Fruit fly (Drosophila melanogaster) whole organism, embryonic: ENCODE results near the gene CG6878.
A peak's percentile ranks its signal among the peaks of the same experiment; 100 is the strongest.

Experiments
- B-H2 ChIP-seq: fragments of 200-800 bp; sonication (Bioruptor generic); optimal IDR thresholded peaks from 2 replicates; lab custom pipeline; 2018; ENCODE audit warnings: missing biosample characterization, mild to moderate bottlenecking, missing genetic modification characterization
- CG10979 ChIP-seq: fragments of 200-800 bp; sonication (Bioruptor generic); optimal IDR thresholded peaks from 2 replicates; lab custom pipeline; 2018; ENCODE audit warnings: missing biosample characterization, mild to moderate bottlenecking, missing genetic modification characterization, moderate library complexity
- CG15073 ChIP-seq: fragments of 200-800 bp; sonication (Bioruptor generic); optimal IDR thresholded peaks from 2 replicates; lab custom pipeline; 2016; ENCODE audit warnings: missing biosample characterization, missing genetic modification characterization
- CG1603 ChIP-seq: fragments of 200-800 bp; sonication (Bioruptor generic); optimal IDR thresholded peaks from 2 replicates; lab custom pipeline; 2019; ENCODE audit warnings: missing biosample characterization, mild to moderate bottlenecking, missing genetic modification characterization, moderate library complexity
- CG17359 ChIP-seq: fragments of 200-800 bp; sonication (Bioruptor generic); optimal IDR thresholded peaks from 3 replicates; lab custom pipeline; 2018; ENCODE audit warnings: missing biosample characterization, mild to moderate bottlenecking, missing genetic modification characterization, moderate library complexity
- CG18619 ChIP-seq: fragments of 200-800 bp; sonication (Bioruptor generic); optimal IDR thresholded peaks from 3 replicates; lab custom pipeline; 2017; ENCODE audit warnings: missing biosample characterization, mild to moderate bottlenecking, missing genetic modification characterization
- CG2199 ChIP-seq: fragments of 200-800 bp; sonication (Bioruptor generic); IDR thresholded peaks from 3 replicates; pipeline ENCODE4 v1.3.6; 2022; ENCODE audit warnings: missing biosample characterization, missing genetic modification characterization
- CG2678 ChIP-seq: fragments of 200-800 bp; sonication (Bioruptor generic); optimal IDR thresholded peaks from 3 replicates; lab custom pipeline; 2019; ENCODE audit warnings: missing biosample characterization, mild to moderate bottlenecking, missing genetic modification characterization, moderate library complexity
- CG31441 ChIP-seq: fragments of 200-800 bp; sonication (Bioruptor generic); IDR thresholded peaks from 2 replicates; pipeline ENCODE4 v1.3.6; 2022; ENCODE audit warnings: missing biosample characterization, missing genetic modification characterization
- CG33213 ChIP-seq: fragments of 200-800 bp; sonication (Bioruptor generic); optimal IDR thresholded peaks from 3 replicates; lab custom pipeline; 2016; ENCODE audit warnings: missing biosample characterization, missing genetic modification characterization
- CG3838 ChIP-seq: fragments of 200-800 bp; sonication (Bioruptor generic); optimal IDR thresholded peaks from 3 replicates; lab custom pipeline; 2016; ENCODE audit warnings: missing biosample characterization, missing genetic modification characterization
- CG5953 ChIP-seq: fragments of 200-800 bp; sonication (Bioruptor generic); IDR thresholded peaks from 2 replicates; pipeline ENCODE4 v1.3.6; 2022; ENCODE audit warnings: missing biosample characterization, missing genetic modification characterization
- CG7556 ChIP-seq: fragments of 200-800 bp; sonication (Bioruptor generic); optimal IDR thresholded peaks from 2 replicates; lab custom pipeline; 2017; ENCODE audit warnings: missing biosample characterization, mild to moderate bottlenecking, missing genetic modification characterization
- CG8359 ChIP-seq: fragments of 200-800 bp; sonication (Bioruptor generic); optimal IDR thresholded peaks from 2 replicates; lab custom pipeline; 2017; ENCODE audit warnings: missing biosample characterization, mild to moderate bottlenecking, missing genetic modification characterization, borderline replicate concordance
- CG9727 ChIP-seq: fragments of 200-800 bp; sonication (Bioruptor generic); optimal IDR thresholded peaks from 3 replicates; lab custom pipeline; 2017; ENCODE audit warnings: missing biosample characterization, mild to moderate bottlenecking, missing genetic modification characterization
- CG9932 ChIP-seq: fragments of 200-800 bp; sonication (Bioruptor generic); IDR thresholded peaks from 2 replicates; pipeline ENCODE4 v1.3.6; 2022; ENCODE audit warnings: missing biosample characterization, missing genetic modification characterization
- D19A ChIP-seq: fragments of 200-800 bp; optimal IDR thresholded peaks from 3 replicates; lab custom pipeline; 2019; ENCODE audit warnings: missing biosample characterization, mild to moderate bottlenecking, missing genetic modification characterization, moderate library complexity
- Deaf1 ChIP-seq: fragments of 200-800 bp; optimal IDR thresholded peaks from 3 replicates; lab custom pipeline; 2019; ENCODE audit warnings: missing biosample characterization, mild to moderate bottlenecking, missing genetic modification characterization, moderate library complexity
- Dip2 ChIP-seq: fragments of 200-800 bp; sonication (Bioruptor generic); IDR thresholded peaks from 2 replicates; pipeline ENCODE4 v1.3.6; 2022; ENCODE audit warnings: missing biosample characterization, missing genetic modification characterization
- ERR ChIP-seq: fragments of 200-800 bp; sonication (Bioruptor generic); optimal IDR thresholded peaks from 2 replicates; lab custom pipeline; 2016; ENCODE audit warnings: missing biosample characterization, missing genetic modification characterization
- Fer3 ChIP-seq: fragments of 200-800 bp; sonication (Bioruptor generic); optimal IDR thresholded peaks from 2 replicates; lab custom pipeline; 2018; ENCODE audit warnings: missing biosample characterization, mild to moderate bottlenecking, missing genetic modification characterization, moderate library complexity
- HmgZ ChIP-seq: fragments of 200-800 bp; sonication (Bioruptor generic); optimal IDR thresholded peaks from 2 replicates; lab custom pipeline; 2018; ENCODE audit warnings: missing biosample characterization, mild to moderate bottlenecking, missing genetic modification characterization
- NC2β ChIP-seq: fragments of 200-800 bp; sonication (Bioruptor generic); optimal IDR thresholded peaks from 2 replicates; lab custom pipeline; 2016; ENCODE audit warnings: missing biosample characterization, missing genetic modification characterization
- Neu2 ChIP-seq: fragments of 200-800 bp; sonication (Bioruptor generic); optimal IDR thresholded peaks from 3 replicates; lab custom pipeline; 2016; ENCODE audit warnings: missing biosample characterization, missing genetic modification characterization, borderline replicate concordance
- Ptx1 ChIP-seq: fragments of 200-800 bp; sonication (Bioruptor generic); IDR thresholded peaks from 2 replicates; pipeline ENCODE4 v1.3.6; 2022; ENCODE audit warnings: missing biosample characterization, missing genetic modification characterization
- Sox100B ChIP-seq: fragments of 200-800 bp; sonication (Bioruptor generic); optimal IDR thresholded peaks from 3 replicates; lab custom pipeline; 2018; ENCODE audit warnings: missing biosample characterization, mild to moderate bottlenecking, missing genetic modification characterization
- bcd ChIP-seq: fragments of 200-800 bp; sonication (Bioruptor generic); optimal IDR thresholded peaks from 2 replicates; lab custom pipeline; 2017; ENCODE audit warnings: missing biosample characterization, mild to moderate bottlenecking, missing genetic modification characterization
- bigmax ChIP-seq: fragments of 200-800 bp; sonication (Bioruptor generic); optimal IDR thresholded peaks from 2 replicates; lab custom pipeline; 2018; ENCODE audit warnings: missing biosample characterization, mild to moderate bottlenecking, missing genetic modification characterization
- dmrt11E ChIP-seq: fragments of 200-800 bp; sonication (Bioruptor generic); optimal IDR thresholded peaks from 3 replicates; lab custom pipeline; 2018; ENCODE audit warnings: missing biosample characterization, mild to moderate bottlenecking, missing genetic modification characterization, moderate library complexity
- dmrt99B ChIP-seq: fragments of 200-800 bp; sonication (Bioruptor generic); optimal IDR thresholded peaks from 2 replicates; lab custom pipeline; 2018; ENCODE audit warnings: missing biosample characterization, mild to moderate bottlenecking, missing genetic modification characterization, moderate library complexity
- dysf ChIP-seq: fragments of 200-800 bp; sonication (Bioruptor generic); IDR thresholded peaks from 3 replicates; pipeline ENCODE4 v1.3.6; 2022; ENCODE audit warnings: missing biosample characterization, missing genetic modification characterization
- grau ChIP-seq: fragments of 200-800 bp; optimal IDR thresholded peaks from 3 replicates; lab custom pipeline; 2019; ENCODE audit warnings: missing biosample characterization, mild to moderate bottlenecking, missing genetic modification characterization, moderate library complexity
- gsb-n ChIP-seq: fragments of 200-800 bp; sonication (Bioruptor generic); optimal IDR thresholded peaks from 3 replicates; lab custom pipeline; 2018; ENCODE audit warnings: missing biosample characterization, mild to moderate bottlenecking, missing genetic modification characterization
- ind ChIP-seq: fragments of 200-800 bp; sonication (Bioruptor generic); optimal IDR thresholded peaks from 3 replicates; lab custom pipeline; 2016; ENCODE audit warnings: missing biosample characterization, missing genetic modification characterization
- lola ChIP-seq, 3 experiments: fragments of >200 bp in 2 of 3; fragments of 200-800 bp in 1 of 3; sonication (Bioruptor generic) in 1 of 3; optimal IDR thresholded peaks; 2 replicates each; lab custom pipeline; 2017 to 2019; ENCODE audit warnings: missing biosample characterization in 3 of 3, missing genetic modification characterization in 3 of 3, mild to moderate bottlenecking in 1 of 3, moderate library complexity in 1 of 3
- nom ChIP-seq: fragments of 200-800 bp; sonication (Bioruptor generic); optimal IDR thresholded peaks from 2 replicates; lab custom pipeline; 2017; ENCODE audit warnings: missing biosample characterization, missing genetic modification characterization, mild to moderate bottlenecking, moderate library complexity, missing genetic modification reagents
- phol ChIP-seq: fragments of 200-800 bp; sonication (Bioruptor generic); optimal IDR thresholded peaks from 3 replicates; lab custom pipeline; 2018; ENCODE audit warnings: missing biosample characterization, mild to moderate bottlenecking, missing genetic modification characterization, moderate library complexity
- prd ChIP-seq, 3 experiments: fragments of >200 bp in 2 of 3; fragments of 200-800 bp in 1 of 3; sonication (Bioruptor generic) in 1 of 3; optimal IDR thresholded peaks in 2 of 3; IDR thresholded peaks in 1 of 3; 2 replicates in 2 of 3; 3 replicates in 1 of 3; pipeline versions ENCODE4 v1.3.6 to Lab custom; 2017 to 2022; ENCODE audit warnings: missing biosample characterization in 1 of 3, missing genetic modification characterization in 1 of 3
- pros ChIP-seq: fragments of 200-800 bp; sonication (Bioruptor generic); optimal IDR thresholded peaks from 3 replicates; lab custom pipeline; 2019; ENCODE audit warnings: missing biosample characterization, mild to moderate bottlenecking, missing genetic modification characterization, moderate library complexity
- psq ChIP-seq: fragments of 200-800 bp; sonication (Bioruptor generic); optimal IDR thresholded peaks from 2 replicates; lab custom pipeline; 2017; ENCODE audit warnings: missing biosample characterization, missing genetic modification characterization
- rib ChIP-seq: fragments of 200-800 bp; sonication (Bioruptor generic); IDR thresholded peaks from 2 replicates; pipeline ENCODE4 v1.3.6; 2022; ENCODE audit warnings: missing biosample characterization, missing genetic modification characterization
- ro ChIP-seq: fragments of 200-800 bp; sonication (Bioruptor generic); IDR thresholded peaks from 2 replicates; pipeline ENCODE4 v1.3.6; 2022; ENCODE audit warnings: missing biosample characterization, missing genetic modification characterization
- slbo ChIP-seq: fragments of 200-800 bp; sonication (Bioruptor generic); IDR thresholded peaks from 2 replicates; pipeline ENCODE4 v1.3.6; 2022; ENCODE audit warnings: missing biosample characterization, missing genetic modification characterization
- so ChIP-seq: fragments of 200-800 bp; sonication (Bioruptor generic); IDR thresholded peaks from 3 replicates; pipeline ENCODE4 v1.3.6; 2022; ENCODE audit warnings: missing biosample characterization, missing genetic modification characterization
- stc ChIP-seq: fragments of 200-800 bp; sonication (Bioruptor generic); IDR thresholded peaks from 2 replicates; pipeline ENCODE4 v1.3.6; 2022; ENCODE audit warnings: missing biosample characterization, missing genetic modification characterization
- unpg ChIP-seq: fragments of 200-800 bp; sonication (Bioruptor generic); optimal IDR thresholded peaks from 3 replicates; lab custom pipeline; 2018; ENCODE audit warnings: missing biosample characterization, mild to moderate bottlenecking, missing genetic modification characterization, moderate library complexity
- zen2 ChIP-seq: fragments of 200-800 bp; sonication (Bioruptor generic); IDR thresholded peaks from 3 replicates; pipeline ENCODE4 v1.3.6; 2022; ENCODE audit warnings: missing biosample characterization, missing genetic modification characterization; ENCODE audit not compliant: partially characterized antibody

Gene CG6878

dm6 chr3L:15208695-15209450 lies 47.3 kb downstream of the CG6878 start:
- TF ChIP-seq dmrt11E (tag; lab: Kevin White, UChicago): peak; percentile 45
- TF ChIP-seq gsb-n (tag; lab: Kevin White, UChicago): peak; percentile 10
- peak; percentile 45; the same call in 1 of the 3 replicates for TF ChIP-seq dysf (GFP tag; lab: Robert Waterston, UW)
- no peak for TF ChIP-seq Fer3
- TF ChIP-seq D19A: peak; percentile 75
- no peak for TF ChIP-seq Neu2 (GFP tag; lab: Kevin White, UChicago)
- no peak for TF ChIP-seq ro (GFP tag; lab: Robert Waterston, UW)
- no peak for TF ChIP-seq unpg (GFP tag; lab: Kevin White, UChicago)
- TF ChIP-seq rib (GFP tag; lab: Robert Waterston, UW): no peak
- TF ChIP-seq NC2β (GFP tag; lab: Kevin White, UChicago): no peak
- TF ChIP-seq Ptx1 (GFP tag; lab: Robert Waterston, UW): 0 out of 2 replicates have a peak, but pooled peaks have one; percentile 15
- peak; percentile 23; the same call in 1 of the 2 replicates for TF ChIP-seq CG31441 (GFP tag; lab: Robert Waterston, UW)
- TF ChIP-seq ERR (GFP tag; lab: Kevin White, UChicago): no peak
- TF ChIP-seq Dip2: no peak
- TF ChIP-seq dmrt99B (tag; lab: Kevin White, UChicago): peak; percentile 56
- TF ChIP-seq CG9727 (GFP tag; lab: Kevin White, UChicago): peak; percentile 51
- TF ChIP-seq CG33213 (GFP tag; lab: Kevin White, UChicago): no peak
- TF ChIP-seq CG9932 (GFP tag; lab: Robert Waterston, UW): no peak
- no peak for TF ChIP-seq CG8359 (GFP tag; lab: Kevin White, UChicago)
- no peak for TF ChIP-seq psq
- TF ChIP-seq CG2199: peak; percentile 63; the same call in 1 of the 3 replicates
- TF ChIP-seq pros (GFP tag; lab: Kevin White, UChicago): no peak
- TF ChIP-seq nom (GFP tag; lab: Kevin White, UChicago): peak; percentile 21
- TF ChIP-seq lola (GFP tag; optimal IDR thresholded peaks at IDR 0.05; lab: Kevin White, UChicago): peak in 1 of 3 experiments; percentile 28
- no peak for TF ChIP-seq CG17359 (tag; lab: Kevin White, UChicago)
- TF ChIP-seq CG3838 (GFP tag; lab: Kevin White, UChicago): no peak
- no peak for TF ChIP-seq zen2 (GFP tag; lab: Robert Waterston, UW)
- peak; percentile 14 for TF ChIP-seq CG7556 (GFP tag; lab: Kevin White, UChicago)
- TF ChIP-seq Deaf1 (tag; lab: Kevin White, UChicago): peak; percentile 12
- TF ChIP-seq CG2678 (tag; lab: Kevin White, UChicago): peak; percentile 9
- no peak for TF ChIP-seq slbo (GFP tag; lab: Robert Waterston, UW)
- TF ChIP-seq CG5953 (GFP tag; lab: Robert Waterston, UW): no peak
- no peak for TF ChIP-seq CG18619 (GFP tag; lab: Kevin White, UChicago)
- peak; percentile 40 for TF ChIP-seq CG10979 (tag; lab: Kevin White, UChicago)
- TF ChIP-seq B-H2: no peak
- peak; percentile 11 for TF ChIP-seq grau (tag; lab: Kevin White, UChicago)
- TF ChIP-seq stc (GFP tag; lab: Robert Waterston, UW): no peak
- TF ChIP-seq bigmax: no peak
- TF ChIP-seq CG1603 (tag; lab: Kevin White, UChicago): no peak
- TF ChIP-seq CG15073: no peak
- no peak for TF ChIP-seq HmgZ (tag; lab: Kevin White, UChicago)
- TF ChIP-seq bcd (GFP tag; lab: Kevin White, UChicago): peak; percentile 7
- no peak for TF ChIP-seq so (GFP tag; lab: Robert Waterston, UW)
- TF ChIP-seq Sox100B: peak; percentile 26
- no peak for TF ChIP-seq ind (GFP tag; lab: Kevin White, UChicago)
- peak; percentile 28 for TF ChIP-seq phol (tag; lab: Kevin White, UChicago)
- TF ChIP-seq prd (optimal IDR thresholded peaks at IDR 0.05; lab: Kevin White, UChicago): no peak
- peak; percentile 16; the same call in 1 of the 3 replicates for TF ChIP-seq prd (GFP tag; IDR thresholded peaks at IDR 0.05; lab: Robert Waterston, UW)
